Worm (Caenorhabditis elegans): ENCODE data around the gene C04E6.12.

- TF ChIP-seq ama-1 (optimal IDR thresholded peaks at IDR 0.05) (no peak), hmg-4 (GFP tag; optimal IDR thresholded peaks at IDR 0.05) (no peak), flt-1 (GFP tag; IDR thresholded peaks at IDR 0.05) (no peak), hnd-1 (tag; optimal IDR thresholded peaks at IDR 0.05) (no peak), tra-4 (tag; optimal IDR thresholded peaks at IDR 0.05) (no peak), tbx-11 (GFP tag; IDR thresholded peaks at IDR 0.05) (no peak), ceh-36 (tag; optimal IDR thresholded peaks at IDR 0.05) (no peak), ceh-13 (GFP tag; optimal IDR thresholded peaks at IDR 0.05) (no peak), F13C5.2 (tag; optimal IDR thresholded peaks at IDR 0.05) (no peak)
Measured at ce11 chrV:5953086-5953485, 33.3 kb upstream of the C04E6.12 start.
